Worm (Caenorhabditis elegans) whole organism, L4 larva: ENCODE measurements around the gene madf-11.

Source experiments
- D1046.2 ChIP-seq: fragments of 200-800 bp; sonication (Bioruptor generic); IDR thresholded peaks from 2 replicates; pipeline ENCODE4 v1.3.6; 2022; ENCODE audit warnings: missing genetic modification characterization, missing compliant biosample characterization
- F37D6.2 ChIP-seq: sonication (generic microtip); optimal IDR thresholded peaks from 2 replicates; lab custom pipeline; 2016; ENCODE audit warnings: mild to moderate bottlenecking, missing genetic modification characterization, missing compliant biosample characterization
- F49E8.2 ChIP-seq: sonication (generic microtip); optimal IDR thresholded peaks from 2 replicates; lab custom pipeline; 2016; ENCODE audit warnings: missing compliant biosample characterization, mild to moderate bottlenecking, missing genetic modification characterization, borderline replicate concordance
- T20F7.1 ChIP-seq: fragments of 200-800 bp; sonication (Bioruptor generic); optimal IDR thresholded peaks from 2 replicates; lab custom pipeline; 2018; ENCODE audit warnings: mild to moderate bottlenecking, missing genetic modification characterization, missing compliant biosample characterization
- T26A8.4 ChIP-seq: fragments of 200-800 bp; sonication (Bioruptor generic); IDR thresholded peaks from 2 replicates; pipeline ENCODE4 v1.3.6; 2022; ENCODE audit warnings: missing genetic modification characterization, missing compliant biosample characterization
- Y48G9A.11 ChIP-seq: fragments of 200-800 bp; sonication (Bioruptor generic); IDR thresholded peaks from 2 replicates; pipeline ENCODE4 v1.3.6; 2022; ENCODE audit warnings: missing genetic modification reagents, missing genetic modification characterization, missing compliant biosample characterization
- ZK337.2 ChIP-seq: fragments of 200-800 bp; sonication (Bioruptor generic); IDR thresholded peaks from 2 replicates; pipeline ENCODE4 v1.3.6; 2022; ENCODE audit warnings: missing genetic modification reagents, missing genetic modification characterization, missing compliant biosample characterization
- ZK546.5 ChIP-seq, 2 experiments: sonication (generic microtip); optimal IDR thresholded peaks; 2 replicates each; lab custom pipeline; 2017; ENCODE audit warnings: missing biosample characterization in 2 of 2, missing genetic modification characterization in 2 of 2
- aha-1 ChIP-seq: fragments of 150-350 bp; peaks from one replicate; lab custom pipeline; 2014; ENCODE audit warnings: missing biosample characterization, missing genetic modification characterization
- arid-1 ChIP-seq: fragments of 200-800 bp; sonication (Bioruptor generic); conservative IDR thresholded peaks from 2 replicates; pipeline ENCODE4 v1.3.6; 2022; ENCODE audit warnings: missing genetic modification reagents, missing genetic modification characterization, missing compliant biosample characterization
- ceh-28 ChIP-seq: fragments of 150-350 bp; optimal IDR thresholded peaks from 2 replicates; lab custom pipeline; 2014; ENCODE audit warnings: missing biosample characterization, missing genetic modification reagents, missing genetic modification characterization
- ceh-32 ChIP-seq: sonication (generic microtip); optimal IDR thresholded peaks from 2 replicates; lab custom pipeline; 2016; ENCODE audit warnings: mild to moderate bottlenecking, missing genetic modification characterization, missing compliant biosample characterization; ENCODE audit not compliant: poor library complexity
- ceh-62 ChIP-seq: sonication (generic microtip); optimal IDR thresholded peaks from 2 replicates; lab custom pipeline; 2017; ENCODE audit warnings: missing biosample characterization, missing genetic modification characterization
- ceh-82 ChIP-seq: sonication (generic microtip); optimal IDR thresholded peaks from 2 replicates; lab custom pipeline; 2017; ENCODE audit warnings: missing biosample characterization, missing genetic modification characterization
- ctbp-1 ChIP-seq: fragments of 200-800 bp; sonication (Bioruptor generic); IDR thresholded peaks from 2 replicates; pipeline ENCODE4 v1.3.6; 2022; ENCODE audit warnings: missing genetic modification reagents, missing genetic modification characterization, missing compliant biosample characterization
- daf-12 ChIP-seq: fragments of 150-350 bp; optimal IDR thresholded peaks from 2 replicates; lab custom pipeline; 2014; ENCODE audit warnings: missing biosample characterization, missing genetic modification reagents, missing genetic modification characterization
- dmd-6 ChIP-seq: fragments of 200-800 bp; sonication (Bioruptor generic); IDR thresholded peaks from 2 replicates; pipeline ENCODE4 v1.3.6; 2022; ENCODE audit warnings: missing genetic modification reagents, missing genetic modification characterization, missing compliant biosample characterization
- dmd-8 ChIP-seq: fragments of 200-800 bp; sonication (Bioruptor generic); IDR thresholded peaks from 2 replicates; pipeline ENCODE4 v1.3.6; 2022; ENCODE audit warnings: missing genetic modification characterization, missing compliant biosample characterization
- dve-1 ChIP-seq: sonication (generic microtip); optimal IDR thresholded peaks from 2 replicates; lab custom pipeline; 2017; ENCODE audit warnings: antibody characterized with exemption, mild to moderate bottlenecking, missing genetic modification characterization, missing compliant biosample characterization; ENCODE audit not compliant: insufficient read depth
- fkh-10 ChIP-seq: fragments of 150-350 bp; optimal IDR thresholded peaks from 2 replicates; lab custom pipeline; 2014; ENCODE audit warnings: missing biosample characterization, missing genetic modification reagents, missing genetic modification characterization
- hif-1 ChIP-seq, 2 experiments: sonication (generic microtip); optimal IDR thresholded peaks; 2 replicates each; lab custom pipeline; 2016 to 2017; ENCODE audit warnings: missing compliant biosample characterization in 2 of 2, missing genetic modification characterization in 2 of 2, missing genetic modification reagents in 2 of 2, missing genotype in 2 of 2, mild to moderate bottlenecking in 1 of 2
- hlh-30 ChIP-seq: sonication (generic microtip); optimal IDR thresholded peaks from 2 replicates; lab custom pipeline; 2017; ENCODE audit warnings: antibody characterized with exemption, mild to moderate bottlenecking, missing genetic modification characterization, missing compliant biosample characterization; ENCODE audit not compliant: insufficient read depth
- jun-1 ChIP-seq: fragments of 150-350 bp; optimal IDR thresholded peaks from 2 replicates; lab custom pipeline; 2014; ENCODE audit warnings: missing biosample characterization, missing genetic modification reagents, missing genetic modification characterization
- lim-7 ChIP-seq: fragments of 200-800 bp; sonication (Bioruptor generic); IDR thresholded peaks from 2 replicates; pipeline ENCODE4 v1.3.6; 2022; ENCODE audit warnings: missing genetic modification characterization, missing compliant biosample characterization
- lin-13 ChIP-seq: fragments of 150-350 bp; optimal IDR thresholded peaks from 2 replicates; lab custom pipeline; 2014; ENCODE audit warnings: missing biosample characterization, missing genetic modification reagents, missing genetic modification characterization
- lin-15B ChIP-seq: fragments of 150-350 bp; sonication (generic microtip); optimal IDR thresholded peaks from 3 replicates; lab custom pipeline; 2014; ENCODE audit warnings: missing biosample characterization, missing genetic modification characterization
- lin-39 ChIP-seq: fragments of 150-350 bp; optimal IDR thresholded peaks from 2 replicates; lab custom pipeline; 2014; ENCODE audit warnings: missing biosample characterization, missing genetic modification reagents, missing genetic modification characterization
- mdl-1 ChIP-seq, 2 experiments: fragments of 150-350 bp in 1 of 2; sonication (generic microtip) in 1 of 2; optimal IDR thresholded peaks; 2 replicates each; lab custom pipeline; 2014 to 2017; ENCODE audit warnings: missing biosample characterization in 2 of 2, missing genetic modification characterization in 2 of 2
- mdt-29 ChIP-seq: fragments of 200-800 bp; sonication (Bioruptor generic); IDR thresholded peaks from 2 replicates; pipeline ENCODE4 v1.3.6; 2022; ENCODE audit warnings: missing genetic modification reagents, missing genetic modification characterization, missing compliant biosample characterization
- mxl-3 ChIP-seq: fragments of 200-800 bp; sonication (Bioruptor generic); optimal IDR thresholded peaks from 2 replicates; lab custom pipeline; 2018; ENCODE audit warnings: mild to moderate bottlenecking, missing genetic modification characterization, missing compliant biosample characterization
- nhr-10 ChIP-seq: fragments of 150-350 bp; optimal IDR thresholded peaks from 2 replicates; lab custom pipeline; 2014; ENCODE audit warnings: missing biosample characterization, missing genetic modification characterization
- nhr-11 ChIP-seq: fragments of 150-350 bp; optimal IDR thresholded peaks from 2 replicates; lab custom pipeline; 2014; ENCODE audit warnings: missing biosample characterization, missing genetic modification characterization
- nhr-25 ChIP-seq: sonication (generic microtip); optimal IDR thresholded peaks from 2 replicates; lab custom pipeline; 2017; ENCODE audit warnings: missing genetic modification characterization, mild to moderate bottlenecking, missing compliant biosample characterization, antibody characterized with exemption, moderate library complexity, borderline replicate concordance; ENCODE audit not compliant: insufficient read depth
- nhr-28 ChIP-seq: fragments of 150-350 bp; optimal IDR thresholded peaks from 2 replicates; lab custom pipeline; 2014; ENCODE audit warnings: missing biosample characterization, missing genetic modification characterization
- nhr-48 ChIP-seq: sonication (generic microtip); optimal IDR thresholded peaks from 2 replicates; lab custom pipeline; 2016; ENCODE audit warnings: mild to moderate bottlenecking, missing genetic modification characterization, missing compliant biosample characterization
- nhr-6 ChIP-seq: fragments of 150-350 bp; optimal IDR thresholded peaks from 2 replicates; lab custom pipeline; 2014; ENCODE audit warnings: missing biosample characterization, missing genetic modification characterization
- nhr-76 ChIP-seq: fragments of 150-350 bp; optimal IDR thresholded peaks from 2 replicates; lab custom pipeline; 2014; ENCODE audit warnings: missing biosample characterization, missing genetic modification characterization
- nhr-77 ChIP-seq: fragments of 150-350 bp; optimal IDR thresholded peaks from 2 replicates; lab custom pipeline; 2014; ENCODE audit warnings: missing biosample characterization, missing genetic modification characterization
- sdz-12 ChIP-seq: fragments of 200-800 bp; sonication (Bioruptor generic); optimal IDR thresholded peaks from 2 replicates; lab custom pipeline; 2018; ENCODE audit warnings: mild to moderate bottlenecking, missing genetic modification characterization, missing compliant biosample characterization
- set-16 ChIP-seq: fragments of 200-800 bp; sonication (Bioruptor generic); IDR thresholded peaks from 2 replicates; pipeline ENCODE4 v1.3.6; 2022; ENCODE audit warnings: missing genetic modification reagents, missing genetic modification characterization, missing compliant biosample characterization
- snpc-1.2 ChIP-seq: fragments of 200-800 bp; sonication (Bioruptor generic); IDR thresholded peaks from 2 replicates; pipeline ENCODE4 v1.3.6; 2022; ENCODE audit warnings: missing genetic modification reagents, missing genetic modification characterization, missing compliant biosample characterization
- snpc-4 ChIP-seq: fragments of 150-350 bp; optimal IDR thresholded peaks from 2 replicates; lab custom pipeline; 2014; ENCODE audit warnings: missing biosample characterization, missing genetic modification characterization
- spr-1 ChIP-seq: sonication (generic microtip); optimal IDR thresholded peaks from 2 replicates; lab custom pipeline; 2016; ENCODE audit warnings: mild to moderate bottlenecking, missing genetic modification characterization, missing compliant biosample characterization
- tag-97 ChIP-seq: fragments of 200-800 bp; sonication (Bioruptor generic); IDR thresholded peaks from 2 replicates; pipeline ENCODE4 v1.3.6; 2022; ENCODE audit warnings: missing genetic modification characterization, missing compliant biosample characterization
- unc-130 ChIP-seq: sonication (generic microtip); optimal IDR thresholded peaks from 2 replicates; lab custom pipeline; 2016; ENCODE audit warnings: missing genetic modification reagents, missing genetic modification characterization, missing compliant biosample characterization
- vab-7 ChIP-seq: fragments of 200-800 bp; sonication (Bioruptor generic); IDR thresholded peaks from 2 replicates; pipeline ENCODE4 v1.3.6; 2022; ENCODE audit warnings: missing genetic modification reagents, missing genetic modification characterization, missing compliant biosample characterization
- zag-1 ChIP-seq: fragments of 150-350 bp; optimal IDR thresholded peaks from 2 replicates; lab custom pipeline; 2014; ENCODE audit warnings: missing biosample characterization, missing genetic modification characterization
- zfp-3 ChIP-seq: fragments of 200-800 bp; sonication (Bioruptor generic); conservative IDR thresholded peaks from 2 replicates; pipeline ENCODE4 v1.3.6; 2022; ENCODE audit warnings: missing genetic modification reagents, missing genetic modification characterization, missing compliant biosample characterization
- zip-11 ChIP-seq: fragments of 200-800 bp; sonication (Bioruptor generic); IDR thresholded peaks from 2 replicates; pipeline ENCODE4 v1.3.6; 2022; ENCODE audit warnings: missing genetic modification characterization, missing compliant biosample characterization
- ztf-11 ChIP-seq: fragments of 150-350 bp; optimal IDR thresholded peaks from 2 replicates; lab custom pipeline; 2014; ENCODE audit warnings: missing biosample characterization, missing genetic modification characterization
- ztf-7 ChIP-seq: fragments of 150-350 bp; optimal IDR thresholded peaks from 2 replicates; lab custom pipeline; 2014; ENCODE audit warnings: missing biosample characterization, missing genetic modification characterization

Gene madf-11

ce11 chrIII:5603439-5603986, at the start of gene madf-11 (continued):
- TF ChIP-seq snpc-1.2 (no peak; the same call in 1 of the 2 replicates), dmd-8 (GFP tag; lab: Robert Waterston, UW) (no peak), nhr-10 (tag; lab: Kevin White, UChicago) (no peak), Y48G9A.11 (GFP tag; lab: Robert Waterston, UW) (no peak), ceh-82 (tag; lab: Kevin White, UChicago) (no peak), mdt-29 (GFP tag; lab: Robert Waterston, UW) (no peak), ctbp-1 (GFP tag; lab: Robert Waterston, UW) (no peak), D1046.2 (0 out of 2 replicates have a peak, but pooled peaks have one; percentile 23), nhr-77 (tag; lab: Kevin White, UChicago) (peak; percentile 82), daf-12 (tag; lab: Kevin White, UChicago) (no peak), mdl-1 (tag; optimal IDR thresholded peaks at IDR 0.05; lab: Kevin White, UChicago) (peak in 1 of 2 experiments; percentile 70), jun-1 (tag; lab: Kevin White, UChicago) (peak; percentile 1), hlh-30 (tag; lab: Kevin White, UChicago) (peak; percentile 63), zip-11 (GFP tag; lab: Robert Waterston, UW) (no peak), nhr-28 (tag; lab: Kevin White, UChicago) (peak; percentile 77), ztf-11 (no peak), fkh-10 (GFP tag; lab: Kevin White, UChicago) (peak; percentile 83), arid-1 (GFP tag; lab: Robert Waterston, UW) (peak; percentile 64; the same call in 1 of the 2 replicates), nhr-6 (peak; percentile 69), ZK337.2 (GFP tag; lab: Robert Waterston, UW) (peak; percentile 22; the same call in 1 of the 2 replicates), nhr-76 (tag; lab: Kevin White, UChicago) (no peak), aha-1 (peak; percentile 99), nhr-48 (tag; lab: Kevin White, UChicago) (peak; percentile 17), mxl-3 (peak; percentile 79), spr-1 (no peak), lin-13 (GFP tag; lab: Kevin White, UChicago) (peak; percentile 51), sdz-12 (GFP tag; lab: Kevin White, UChicago) (no peak), F49E8.2 (tag; lab: Kevin White, UChicago) (no peak), ztf-7 (tag; lab: Kevin White, UChicago) (no peak), zag-1 (no peak), T26A8.4 (GFP tag; lab: Robert Waterston, UW) (peak; percentile 37; the same call in 1 of the 2 replicates), ceh-62 (tag; lab: Kevin White, UChicago) (no peak), ZK546.5 (tag; optimal IDR thresholded peaks at IDR 0.05; lab: Kevin White, UChicago) (no peak), tag-97 (GFP tag; lab: Robert Waterston, UW) (no peak), vab-7 (0 out of 2 replicates have a peak, but pooled peaks have one; percentile 26), nhr-25 (no peak), unc-130 (GFP tag; lab: Kevin White, UChicago) (peak; percentile 7), T20F7.1 (GFP tag; lab: Kevin White, UChicago) (no peak), lin-39 (no peak), zfp-3 (GFP tag; lab: Robert Waterston, UW) (no peak), F37D6.2 (tag; lab: Kevin White, UChicago) (no peak), lim-7 (no peak), ceh-28 (peak; percentile 42), dve-1 (tag; lab: Kevin White, UChicago) (peak; percentile 78), set-16 (GFP tag; lab: Robert Waterston, UW) (peak; percentile 60), snpc-4 (no peak), dmd-6 (GFP tag; lab: Robert Waterston, UW) (peak; percentile 62), nhr-11 (tag; lab: Kevin White, UChicago) (peak; percentile 45), hif-1 (tag; optimal IDR thresholded peaks at IDR 0.05; lab: Kevin White, UChicago) (peak in 1 of 2 experiments; percentile 90), ceh-32 (tag; lab: Kevin White, UChicago) (no peak), lin-15B (tag; lab: Kevin White, UChicago) (peak; percentile 41)
